Worm (Caenorhabditis elegans) whole organism, L4/young adult: ENCODE measurements around the gene srx-29.

Experiments used
- W03F9.2 ChIP-seq: fragments of 150-350 bp; optimal IDR thresholded peaks from 2 replicates; lab custom pipeline; 2014; ENCODE audit warnings: missing biosample characterization, missing genetic modification characterization
- dao-5 ChIP-seq: sonication (generic microtip); optimal IDR thresholded peaks from 2 replicates; lab custom pipeline; 2016; ENCODE audit warnings: missing genotype, missing genetic modification characterization, moderate library complexity, missing compliant biosample characterization
- him-1 ChIP-seq: sonication (generic microtip); optimal IDR thresholded peaks from 2 replicates; lab custom pipeline; 2016; ENCODE audit warnings: missing genotype, missing genetic modification reagents, missing genetic modification characterization, missing compliant biosample characterization

srx-29 gene

ce11 chrV:15715636-15716035 lies 17.6 kb upstream of the srx-29 start:
- no peak for TF ChIP-seq him-1 (tag; lab: Kevin White, UChicago)
- TF ChIP-seq W03F9.2 (tag; lab: Kevin White, UChicago): no peak
- TF ChIP-seq dao-5 (tag; lab: Kevin White, UChicago): no peak

DNA sequence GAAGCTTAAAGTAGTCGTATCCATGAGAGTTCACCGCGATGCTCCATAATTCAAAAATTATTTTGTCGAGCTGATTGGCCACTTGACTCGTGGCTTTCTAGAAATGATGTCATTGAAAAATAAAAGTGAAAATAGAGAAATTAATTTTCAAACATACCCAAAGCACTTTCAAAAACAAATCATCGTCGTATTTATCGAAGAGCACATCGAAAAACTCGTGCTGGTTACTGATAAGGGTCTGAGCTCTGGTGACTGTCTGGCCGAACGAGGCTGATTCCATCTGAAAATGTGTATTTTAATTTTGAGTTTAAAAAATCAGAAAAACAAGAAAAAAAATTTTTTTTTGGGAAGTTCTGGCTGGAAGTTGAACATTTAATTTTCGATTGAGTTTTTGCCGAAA lies 14.4 kb upstream of the srx-29 start:
- TF ChIP-seq W03F9.2 (tag; lab: Kevin White, UChicago) (no peak), him-1 (tag; lab: Kevin White, UChicago) (no peak), dao-5 (tag; lab: Kevin White, UChicago) (no peak)

DNA sequence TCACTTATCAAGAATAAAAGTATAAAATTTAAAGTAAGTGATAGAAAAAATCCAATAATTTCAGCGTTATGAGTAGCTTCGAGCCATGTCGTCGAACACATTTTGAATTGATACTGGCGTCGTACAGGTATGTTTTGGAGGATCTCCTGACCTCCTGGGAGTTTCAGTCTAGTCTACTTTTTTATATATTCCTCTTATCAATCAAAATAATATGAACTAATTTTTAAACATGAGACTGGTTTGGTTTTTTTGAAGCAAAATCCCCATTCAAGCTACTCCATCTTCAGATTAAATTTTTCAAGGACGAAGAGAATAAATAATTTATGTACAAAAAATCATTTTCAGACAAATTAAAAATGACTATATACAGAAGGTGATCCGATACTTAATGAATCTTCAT lies 13.9 kb upstream of the srx-29 start, which contains the start of gene str-101:
str-101 (minus strand) TSS at position 101 of the 400 bp plus-strand sequence.
- no peak for TF ChIP-seq W03F9.2 (tag; lab: Kevin White, UChicago)
- TF ChIP-seq him-1 (tag; lab: Kevin White, UChicago): no peak
- TF ChIP-seq dao-5 (tag; lab: Kevin White, UChicago): no peak

- no peak for TF ChIP-seq him-1 (tag; lab: Kevin White, UChicago)
- no peak for TF ChIP-seq dao-5 (tag; lab: Kevin White, UChicago)
- TF ChIP-seq W03F9.2 (tag; lab: Kevin White, UChicago): no peak
Observed at ce11 chrV:15710401-15710800, 12.4 kb upstream of the srx-29 start, which contains the start of gene Y6E2A.1. Y6E2A.1 (minus strand) TSS chrV:15710501.

- TF ChIP-seq dao-5 (tag; lab: Kevin White, UChicago) (no peak), him-1 (tag; lab: Kevin White, UChicago) (no peak), W03F9.2 (tag; lab: Kevin White, UChicago) (no peak)
Observed at ce11 chrV:15707982-15708381, 10.0 kb upstream of the srx-29 start.

DNA sequence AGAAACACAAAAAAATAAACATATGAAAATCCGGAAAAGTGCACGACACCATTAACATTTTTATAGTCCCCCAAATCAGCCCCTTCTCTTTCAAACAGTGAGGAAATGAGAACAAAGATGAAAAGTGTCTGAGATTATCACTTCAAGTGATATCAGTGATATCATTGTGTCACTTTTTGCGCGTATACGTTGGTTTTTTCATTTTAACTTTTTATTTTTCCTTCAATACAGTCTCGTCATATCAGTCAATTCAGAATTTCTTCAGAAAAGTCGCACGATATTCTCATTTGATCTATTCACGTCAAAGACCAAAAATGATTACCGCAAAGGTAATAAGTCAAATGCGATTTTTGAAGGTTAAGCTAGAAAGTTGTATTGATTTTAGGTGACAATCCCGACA lies 6.7 kb upstream of the srx-29 start, which contains the start of gene twk-34:
twk-34 (plus strand) TSS at position 216 of the 400 bp plus-strand sequence.
- no peak for TF ChIP-seq W03F9.2 (tag; lab: Kevin White, UChicago)

DNA sequence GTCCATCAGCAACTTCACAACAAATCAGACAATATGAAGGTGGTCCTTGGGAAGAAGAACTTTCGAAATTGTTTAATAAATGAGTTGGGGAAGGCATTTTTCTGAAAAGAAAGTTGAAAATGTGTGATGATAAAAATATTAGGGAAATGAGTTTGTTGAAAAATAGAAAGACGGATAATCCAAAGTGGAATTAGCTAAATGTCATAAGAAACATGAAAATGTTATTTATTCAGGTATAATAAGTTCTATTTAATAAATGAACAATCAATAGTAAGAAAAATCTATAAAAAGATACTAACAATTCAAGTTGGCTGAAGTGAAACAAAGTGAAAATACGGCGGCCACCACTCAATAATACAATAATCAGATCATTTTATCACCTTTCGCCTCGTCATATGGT lies 4.3 kb upstream of the srx-29 start, which contains the start of gene nhr-53:
nhr-53 (minus strand) TSS at position 101 of the 400 bp plus-strand sequence.
- TF ChIP-seq dao-5 (tag; lab: Kevin White, UChicago): no peak
- TF ChIP-seq W03F9.2 (tag; lab: Kevin White, UChicago): no peak
- TF ChIP-seq him-1 (tag; lab: Kevin White, UChicago): no peak

ce11 chrV:15699799-15700198 lies 1.8 kb upstream of the srx-29 start, which contains the start of gene nhr-199:
nhr-199 (minus strand) TSS chrV:15699899.
- TF ChIP-seq dao-5 (tag; lab: Kevin White, UChicago) (no peak), W03F9.2 (tag; lab: Kevin White, UChicago) (no peak), him-1 (tag; lab: Kevin White, UChicago) (no peak)

DNA sequence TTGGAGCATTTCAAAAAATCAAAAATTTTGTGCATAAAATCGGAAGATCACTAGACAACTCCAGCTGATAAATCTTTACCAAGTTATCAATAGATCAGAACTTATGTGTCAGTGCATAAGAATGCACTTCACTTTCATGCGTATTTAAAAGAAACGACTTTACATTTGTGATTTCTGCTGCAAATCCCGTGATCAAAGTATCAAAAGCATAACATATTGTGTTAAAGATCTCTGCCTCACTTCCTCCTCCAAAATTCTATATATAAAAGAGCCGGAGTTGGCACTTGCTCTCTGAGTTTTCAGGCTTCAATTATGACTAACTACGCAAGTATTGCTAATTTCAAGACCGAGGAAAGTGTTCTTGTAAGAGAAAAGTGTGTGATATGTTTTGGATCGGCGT lies 4.3 kb downstream of the srx-29 start, which contains the start of gene nhr-198:
nhr-198 (plus strand) TSS at position 313 of the 400 bp plus-strand sequence.
- TF ChIP-seq W03F9.2 (tag; lab: Kevin White, UChicago) (no peak), him-1 (tag; lab: Kevin White, UChicago) (no peak), dao-5 (tag; lab: Kevin White, UChicago) (no peak)

DNA sequence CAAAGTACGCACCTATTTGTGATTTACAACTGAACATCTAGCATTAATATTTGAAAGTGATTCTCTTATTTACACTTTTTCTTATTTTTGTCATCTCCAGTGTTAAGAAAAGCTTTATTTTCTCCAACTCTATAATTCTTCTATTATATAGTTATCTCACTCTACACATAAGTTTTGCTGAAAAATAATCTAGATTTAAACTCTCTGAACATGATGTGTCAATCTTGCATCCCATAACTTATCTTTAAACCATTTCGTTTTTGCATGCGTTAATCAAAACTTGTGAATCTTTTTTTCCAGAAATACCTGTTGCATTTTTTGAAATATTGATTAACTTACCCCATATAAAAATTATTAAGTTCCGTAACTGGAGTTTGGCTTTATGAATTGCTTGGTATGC lies 8.0 kb downstream of the srx-29 start, which contains the start of gene nhr-268:
nhr-268 (plus strand) TSS at position 301 of the 400 bp plus-strand sequence.
- no peak for TF ChIP-seq W03F9.2 (tag; lab: Kevin White, UChicago)
- TF ChIP-seq dao-5 (tag; lab: Kevin White, UChicago): no peak
- TF ChIP-seq him-1 (tag; lab: Kevin White, UChicago): no peak

ce11 chrV:15687660-15688059 lies 10.3 kb downstream of the srx-29 start, which contains the start of gene nhr-197:
nhr-197 (plus strand) TSS chrV:15687960.
- TF ChIP-seq W03F9.2 (tag; lab: Kevin White, UChicago) (no peak), dao-5 (tag; lab: Kevin White, UChicago) (no peak), him-1 (tag; lab: Kevin White, UChicago) (no peak)

DNA sequence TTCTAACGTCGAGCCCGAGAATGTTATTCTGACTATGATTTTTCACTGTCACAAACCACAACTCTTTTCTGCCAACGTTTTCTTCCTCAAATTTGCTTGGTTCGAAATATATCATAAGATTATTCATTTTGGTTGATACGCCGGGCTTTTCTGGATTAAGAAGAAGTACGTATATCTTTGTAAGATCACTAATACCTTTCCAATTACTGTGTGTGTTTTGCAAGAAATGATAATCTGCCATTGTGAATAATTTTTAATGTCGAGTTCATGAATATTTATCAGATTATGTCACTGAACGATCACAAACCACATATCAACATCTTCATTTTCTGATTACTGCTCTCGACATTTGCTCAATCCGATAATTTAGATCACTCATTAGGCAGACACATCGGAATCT lies 12.4 kb downstream of the srx-29 start, which contains the start of gene nhr-196:
nhr-196 (plus strand) TSS at position 118 of the 400 bp plus-strand sequence.
- no peak for TF ChIP-seq W03F9.2 (tag; lab: Kevin White, UChicago)
- no peak for TF ChIP-seq him-1 (tag; lab: Kevin White, UChicago)
- no peak for TF ChIP-seq dao-5 (tag; lab: Kevin White, UChicago)

DNA sequence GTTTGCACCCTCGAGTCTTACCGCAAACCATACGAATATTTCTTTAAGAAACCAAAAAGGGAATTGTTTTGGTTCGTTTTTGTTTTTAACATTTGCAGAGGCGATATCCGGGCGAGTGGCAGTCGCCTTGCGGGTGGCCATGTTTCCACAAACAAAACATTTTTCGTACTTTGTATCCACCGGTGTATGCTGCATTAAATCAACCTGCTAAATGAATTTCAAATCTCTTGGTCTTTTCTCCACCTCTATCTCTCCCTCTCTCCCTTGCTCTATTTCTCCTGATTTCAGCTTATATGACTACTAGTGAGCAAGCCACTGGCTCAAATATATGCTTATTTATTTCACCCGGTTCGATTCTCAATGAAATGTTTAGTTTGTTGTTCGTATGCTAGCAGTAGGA lies 20.8 kb downstream of the srx-29 start, which contains the start of gene nhr-52:
nhr-52 (plus strand) TSS at position 301 of the 400 bp plus-strand sequence.
- TF ChIP-seq W03F9.2 (tag; lab: Kevin White, UChicago): no peak
- no peak for TF ChIP-seq dao-5 (tag; lab: Kevin White, UChicago)

ce11 chrV:15674899-15675298 lies 23.1 kb downstream of the srx-29 start:
- TF ChIP-seq W03F9.2 (tag; lab: Kevin White, UChicago) (no peak), him-1 (tag; lab: Kevin White, UChicago) (no peak), dao-5 (tag; lab: Kevin White, UChicago) (no peak)
